Fruit fly (Drosophila melanogaster) whole organism, embryonic: ENCODE data around the gene Men.

Experiments used
- Atf3 ChIP-seq: fragments of 200-800 bp; sonication (Bioruptor generic); optimal IDR thresholded peaks from 3 replicates; lab custom pipeline; 2016; ENCODE audit warnings: missing biosample characterization, missing genetic modification characterization
- CG1024 ChIP-seq: fragments of 200-800 bp; sonication (Bioruptor generic); IDR thresholded peaks from 2 replicates; pipeline ENCODE4 v1.3.6; 2022; ENCODE audit warnings: missing biosample characterization, missing genetic modification characterization
- CG10267 ChIP-seq: fragments of 200-800 bp; sonication (Bioruptor generic); optimal IDR thresholded peaks from 2 replicates; lab custom pipeline; 2018; ENCODE audit warnings: missing biosample characterization, mild to moderate bottlenecking, missing genetic modification characterization, moderate library complexity
- CG11504 ChIP-seq: fragments of 200-800 bp; sonication (Bioruptor generic); optimal IDR thresholded peaks from 3 replicates; lab custom pipeline; 2019; ENCODE audit warnings: missing biosample characterization, mild to moderate bottlenecking, missing genetic modification characterization, moderate library complexity
- CG12744 ChIP-seq: fragments of 200-800 bp; sonication (Bioruptor generic); optimal IDR thresholded peaks from 2 replicates; lab custom pipeline; 2016; ENCODE audit warnings: missing biosample characterization, missing genetic modification characterization
- CG14014 ChIP-seq: fragments of 200-800 bp; sonication (Bioruptor generic); IDR thresholded peaks from 2 replicates; pipeline ENCODE4 v1.3.6; 2022; ENCODE audit warnings: missing biosample characterization, missing genetic modification characterization
- CG14667 ChIP-seq: fragments of 200-800 bp; sonication (Bioruptor generic); IDR thresholded peaks from 2 replicates; pipeline ENCODE4 v1.3.6; 2022; ENCODE audit warnings: missing biosample characterization, missing genetic modification characterization
- CG1792 ChIP-seq: fragments of 200-800 bp; sonication (Bioruptor generic); optimal IDR thresholded peaks from 2 replicates; lab custom pipeline; 2016; ENCODE audit warnings: missing biosample characterization, missing genetic modification characterization
- CG18262 ChIP-seq: fragments of 200-800 bp; optimal IDR thresholded peaks from 3 replicates; lab custom pipeline; 2019; ENCODE audit warnings: missing biosample characterization, mild to moderate bottlenecking, missing genetic modification characterization, moderate library complexity
- CG2875 ChIP-seq: fragments of 200-800 bp; sonication (Bioruptor generic); optimal IDR thresholded peaks from 2 replicates; lab custom pipeline; 2017; ENCODE audit warnings: missing biosample characterization, mild to moderate bottlenecking, missing genetic modification characterization, missing genetic modification reagents
- CG31224 ChIP-seq: fragments of 200-800 bp; sonication (Bioruptor generic); IDR thresholded peaks from 2 replicates; pipeline ENCODE4 v1.3.6; 2022; ENCODE audit warnings: missing biosample characterization, missing genetic modification characterization
- CG31441 ChIP-seq: fragments of 200-800 bp; sonication (Bioruptor generic); IDR thresholded peaks from 2 replicates; pipeline ENCODE4 v1.3.6; 2022; ENCODE audit warnings: missing biosample characterization, missing genetic modification characterization
- CG3163 ChIP-seq: fragments of 200-800 bp; sonication (Bioruptor generic); optimal IDR thresholded peaks from 3 replicates; lab custom pipeline; 2016; ENCODE audit warnings: missing biosample characterization, missing genetic modification characterization
- CG34376 ChIP-seq: fragments of 200-800 bp; sonication (Bioruptor generic); optimal IDR thresholded peaks from 2 replicates; lab custom pipeline; 2018; ENCODE audit warnings: missing biosample characterization, mild to moderate bottlenecking, missing genetic modification characterization
- CG3726 ChIP-seq: fragments of 200-800 bp; sonication (Bioruptor generic); IDR thresholded peaks from 3 replicates; pipeline ENCODE4, ENCODE4 v1.3.6; 2022; ENCODE audit warnings: missing biosample characterization, missing genetic modification characterization
- CG4404 ChIP-seq: fragments of 200-800 bp; sonication (Bioruptor generic); IDR thresholded peaks from 2 replicates; pipeline ENCODE4 v1.3.6; 2022; ENCODE audit warnings: missing biosample characterization, missing genetic modification characterization
- CG6254 ChIP-seq: fragments of 200-800 bp; sonication (Bioruptor generic); optimal IDR thresholded peaks from 3 replicates; lab custom pipeline; 2017; ENCODE audit warnings: mild to moderate bottlenecking, missing biosample characterization, missing genetic modification reagents, missing genetic modification characterization
- CG8765 ChIP-seq: fragments of 200-800 bp; sonication (Bioruptor generic); IDR thresholded peaks from 2 replicates; pipeline ENCODE4 v1.3.6; 2022; ENCODE audit warnings: missing biosample characterization, missing genetic modification characterization
- CG8944 ChIP-seq: fragments of 200-800 bp; sonication (Bioruptor generic); optimal IDR thresholded peaks from 3 replicates; lab custom pipeline; 2016; ENCODE audit warnings: missing biosample characterization, missing genetic modification characterization
- CG9215 ChIP-seq: fragments of 200-800 bp; sonication (Bioruptor generic); IDR thresholded peaks from 2 replicates; pipeline ENCODE4 v1.3.6; 2022; ENCODE audit warnings: missing biosample characterization, missing genetic modification characterization
- CG9609 ChIP-seq: fragments of 200-800 bp; sonication (Bioruptor generic); optimal IDR thresholded peaks from 3 replicates; lab custom pipeline; 2016; ENCODE audit warnings: missing biosample characterization, missing genetic modification characterization
- CG9932 ChIP-seq: fragments of 200-800 bp; sonication (Bioruptor generic); IDR thresholded peaks from 2 replicates; pipeline ENCODE4 v1.3.6; 2022; ENCODE audit warnings: missing biosample characterization, missing genetic modification characterization
- D ChIP-seq, 2 experiments: fragments of 200-800 bp in 1 of 2; fragments of >200 bp in 1 of 2; sonication (Bioruptor generic) in 1 of 2; optimal IDR thresholded peaks; 2 replicates in 1 of 2; 3 replicates in 1 of 2; lab custom pipeline; 2017; ENCODE audit warnings: mild to moderate bottlenecking in 1 of 2, missing biosample characterization in 1 of 2, missing genetic modification characterization in 1 of 2, missing genetic modification reagents in 1 of 2
- Elba2 ChIP-seq: fragments of 200-800 bp; sonication (Bioruptor generic); optimal IDR thresholded peaks from 3 replicates; lab custom pipeline; 2016; ENCODE audit warnings: missing biosample characterization, missing genetic modification characterization
- Fer2 ChIP-seq: fragments of 200-800 bp; sonication (Bioruptor generic); optimal IDR thresholded peaks from 2 replicates; lab custom pipeline; 2018; ENCODE audit warnings: missing biosample characterization, mild to moderate bottlenecking, missing genetic modification characterization, moderate library complexity
- HLH54F ChIP-seq: fragments of 200-800 bp; sonication (Bioruptor generic); optimal IDR thresholded peaks from 3 replicates; lab custom pipeline; 2016; ENCODE audit warnings: missing biosample characterization, missing genetic modification characterization
- Med ChIP-seq: fragments of 200-800 bp; sonication (Bioruptor generic); peaks from one replicate; lab custom pipeline; 2016; ENCODE audit warnings: missing biosample characterization, missing genetic modification characterization, mild to moderate bottlenecking, inconsistent platforms, moderate library complexity
- Ravus ChIP-seq: fragments of 200-800 bp; sonication (Bioruptor generic); IDR thresholded peaks from 2 replicates; pipeline ENCODE4 v1.3.6; 2022; ENCODE audit warnings: missing biosample characterization, missing genetic modification characterization
- Six4 ChIP-seq: fragments of 200-800 bp; sonication (Bioruptor generic); optimal IDR thresholded peaks from 2 replicates; lab custom pipeline; 2016; ENCODE audit warnings: missing biosample characterization, missing genetic modification characterization
- Sox100B ChIP-seq: fragments of 200-800 bp; sonication (Bioruptor generic); optimal IDR thresholded peaks from 3 replicates; lab custom pipeline; 2018; ENCODE audit warnings: missing biosample characterization, mild to moderate bottlenecking, missing genetic modification characterization
- Trl ChIP-seq, 3 experiments: fragments of >200 bp in 2 of 3; fragments of 200-800 bp in 1 of 3; sonication (Bioruptor generic) in 1 of 3; optimal IDR thresholded peaks; 2 replicates in 1 of 3; 3 replicates in 2 of 3; lab custom pipeline; 2016 to 2017; ENCODE audit warnings: missing biosample characterization in 1 of 3, missing genetic modification characterization in 1 of 3
- ac ChIP-seq: fragments of 200-800 bp; sonication (Bioruptor generic); optimal IDR thresholded peaks from 3 replicates; lab custom pipeline; 2017; ENCODE audit warnings: missing biosample characterization, mild to moderate bottlenecking, missing genetic modification characterization
- al ChIP-seq: fragments of 200-800 bp; sonication (Bioruptor generic); IDR thresholded peaks from 2 replicates; pipeline ENCODE4 v1.3.6; 2022; ENCODE audit warnings: missing biosample characterization, missing genetic modification characterization
- dm ChIP-seq: fragments of 200-800 bp; sonication (Bioruptor generic); optimal IDR thresholded peaks from 3 replicates; lab custom pipeline; 2016; ENCODE audit warnings: missing biosample characterization, missing genetic modification characterization
- gro ChIP-seq: fragments of 200-800 bp; sonication (Bioruptor generic); optimal IDR thresholded peaks from 2 replicates; lab custom pipeline; 2016; ENCODE audit warnings: missing biosample characterization, missing genetic modification characterization
- hkb ChIP-seq, 2 experiments: fragments of 200-800 bp in 1 of 2; fragments of >200 bp in 1 of 2; sonication (Bioruptor generic) in 1 of 2; IDR thresholded peaks in 1 of 2; optimal IDR thresholded peaks in 1 of 2; 2 replicates each; pipeline versions ENCODE4 v1.3.6 to Lab custom; 2017 to 2022; ENCODE audit warnings: missing biosample characterization in 1 of 2, missing genetic modification characterization in 1 of 2
- peb ChIP-seq: fragments of 200-800 bp; sonication (Bioruptor generic); IDR thresholded peaks from 2 replicates; pipeline ENCODE4 v1.3.6; 2022; ENCODE audit warnings: missing biosample characterization, missing genetic modification characterization
- pho ChIP-seq: fragments of 200-800 bp; sonication (Bioruptor generic); optimal IDR thresholded peaks from 2 replicates; lab custom pipeline; 2016; ENCODE audit warnings: missing biosample characterization, missing genetic modification characterization
- salm ChIP-seq: fragments of 200-800 bp; sonication (Bioruptor generic); optimal IDR thresholded peaks from 2 replicates; lab custom pipeline; 2018; ENCODE audit warnings: missing biosample characterization, mild to moderate bottlenecking, missing genetic modification characterization
- schlank ChIP-seq: fragments of 200-800 bp; sonication (Bioruptor generic); optimal IDR thresholded peaks from 2 replicates; lab custom pipeline; 2018; ENCODE audit warnings: missing biosample characterization, mild to moderate bottlenecking, missing genetic modification characterization
- scrt ChIP-seq: fragments of 200-800 bp; sonication (Bioruptor generic); optimal IDR thresholded peaks from 2 replicates; lab custom pipeline; 2018; ENCODE audit warnings: missing biosample characterization, mild to moderate bottlenecking, missing genetic modification characterization, moderate library complexity
- sqz ChIP-seq: fragments of 200-800 bp; sonication (Bioruptor generic); optimal IDR thresholded peaks from 3 replicates; lab custom pipeline; 2018; ENCODE audit warnings: missing biosample characterization, mild to moderate bottlenecking, missing genetic modification characterization
- tin ChIP-seq: fragments of 200-800 bp; sonication (Bioruptor generic); optimal IDR thresholded peaks from 3 replicates; lab custom pipeline; 2016; ENCODE audit warnings: missing biosample characterization, missing genetic modification characterization
- tna ChIP-seq: fragments of 200-800 bp; sonication (Bioruptor generic); IDR thresholded peaks from 2 replicates; pipeline ENCODE4 v1.3.6; 2022; ENCODE audit warnings: missing biosample characterization, missing genetic modification characterization; ENCODE audit not compliant: partially characterized antibody
- toy ChIP-seq: fragments of 200-800 bp; sonication (Bioruptor generic); IDR thresholded peaks from 2 replicates; pipeline ENCODE4 v1.3.6; 2022; ENCODE audit warnings: missing biosample characterization, missing genetic modification characterization
- ttk ChIP-seq: fragments of 200-800 bp; sonication (Bioruptor generic); IDR thresholded peaks from 2 replicates; pipeline ENCODE4 v2.1.2; 2022; ENCODE audit warnings: missing biosample characterization, missing genetic modification characterization
- zf30C ChIP-seq: fragments of 200-800 bp; sonication (Bioruptor generic); optimal IDR thresholded peaks from 3 replicates; lab custom pipeline; 2018; ENCODE audit warnings: missing biosample characterization, mild to moderate bottlenecking, missing genetic modification characterization
- zfh2 ChIP-seq: fragments of 200-800 bp; sonication (Bioruptor generic); optimal IDR thresholded peaks from 2 replicates; lab custom pipeline; 2016; ENCODE audit warnings: missing biosample characterization, missing genetic modification characterization

Men gene

dm6 chr3R:12717588-12718535 lies 4.4 kb downstream of the Men start (continued):
- peak; percentile 6 for TF ChIP-seq Fer2 (tag; lab: Kevin White, UChicago)
- no peak for TF ChIP-seq CG4404 (GFP tag; lab: Robert Waterston, UW)
- peak; percentile 11 for TF ChIP-seq Atf3 (GFP tag; lab: Kevin White, UChicago)
- TF ChIP-seq CG12744 (GFP tag; lab: Kevin White, UChicago): peak; percentile 45
- TF ChIP-seq scrt: peak; percentile 41
- no peak for TF ChIP-seq hkb (optimal IDR thresholded peaks at IDR 0.05; lab: Kevin White, UChicago)
- TF ChIP-seq hkb (GFP tag; IDR thresholded peaks at IDR 0.05; lab: Robert Waterston, UW): peak; percentile 79
- no peak for TF ChIP-seq CG8765 (GFP tag; lab: Robert Waterston, UW)
- TF ChIP-seq al (GFP tag; lab: Robert Waterston, UW): peak; percentile 44; the same call in 1 of the 2 replicates
- TF ChIP-seq HLH54F (GFP tag; lab: Kevin White, UChicago): peak; percentile 38
- TF ChIP-seq Ravus: peak; percentile 21
- 0 out of 2 replicates have a peak, but pooled peaks have one; percentile 17 for TF ChIP-seq CG31224 (GFP tag; lab: Robert Waterston, UW)
- TF ChIP-seq CG6254 (GFP tag; lab: Kevin White, UChicago): no peak
- no peak for TF ChIP-seq schlank
- TF ChIP-seq dm: no peak
- TF ChIP-seq CG14667 (GFP tag; lab: Robert Waterston, UW): no peak
- TF ChIP-seq Trl (optimal IDR thresholded peaks at IDR 0.05; lab: Kevin White, UChicago): peak; percentile 44 to 68
- peak; percentile 30 for TF ChIP-seq Trl (GFP tag; optimal IDR thresholded peaks at IDR 0.05; lab: Kevin White, UChicago)
- peak; percentile 64 for TF ChIP-seq CG9932
- peak; percentile 51 for TF ChIP-seq gro (GFP tag; lab: Kevin White, UChicago)
- peak; percentile 55 for TF ChIP-seq Sox100B (GFP tag; lab: Kevin White, UChicago)
- peak; percentile 40 for TF ChIP-seq tin (GFP tag; lab: Kevin White, UChicago)
- TF ChIP-seq salm (tag; lab: Kevin White, UChicago): no peak
- peak; percentile 39 for TF ChIP-seq CG8944 (GFP tag; lab: Kevin White, UChicago)
- peak; percentile 53 for TF ChIP-seq CG31441 (GFP tag; lab: Robert Waterston, UW)
- no peak for TF ChIP-seq toy (GFP tag; lab: Robert Waterston, UW)
- TF ChIP-seq ac (GFP tag; lab: Kevin White, UChicago): no peak
- TF ChIP-seq tna (GFP tag; lab: Robert Waterston, UW): no peak
- no peak for TF ChIP-seq CG1792
- TF ChIP-seq CG18262 (tag; lab: Kevin White, UChicago): peak; percentile 25
- peak; percentile 50 for TF ChIP-seq zfh2
- TF ChIP-seq sqz: peak; percentile 10
- TF ChIP-seq CG10267 (tag; lab: Kevin White, UChicago): no peak
- TF ChIP-seq CG3163 (GFP tag; lab: Kevin White, UChicago): peak; percentile 27
- TF ChIP-seq CG3726: peak; percentile 74; the same call in 2 of the 3 replicates
- TF ChIP-seq Med (GFP tag; lab: Kevin White, UChicago): peak; percentile 86
- peak; percentile 27 for TF ChIP-seq CG2875 (GFP tag; lab: Kevin White, UChicago)
- no peak for TF ChIP-seq CG1024 (GFP tag; lab: Robert Waterston, UW)
- TF ChIP-seq CG11504 (tag; lab: Kevin White, UChicago): peak; percentile 71
- TF ChIP-seq CG9609 (GFP tag; lab: Kevin White, UChicago): no peak
- TF ChIP-seq peb (GFP tag; lab: Robert Waterston, UW): peak; percentile 34; the same call in 1 of the 2 replicates
- TF ChIP-seq zf30C (GFP tag; lab: Kevin White, UChicago): peak; percentile 64
- TF ChIP-seq CG9215: peak; percentile 32; the same call in 1 of the 2 replicates
- peak; percentile 66 for TF ChIP-seq CG14014
- peak; percentile 51 for TF ChIP-seq pho (GFP tag; lab: Kevin White, UChicago)
- peak; percentile 64 for TF ChIP-seq CG34376 (GFP tag; lab: Kevin White, UChicago)
- no peak for TF ChIP-seq Elba2 (GFP tag; lab: Kevin White, UChicago)
- TF ChIP-seq Six4 (GFP tag; lab: Kevin White, UChicago): peak; percentile 25
- TF ChIP-seq D (optimal IDR thresholded peaks at IDR 0.05; lab: Kevin White, UChicago): no peak
- no peak for TF ChIP-seq D (GFP tag; optimal IDR thresholded peaks at IDR 0.05; lab: Kevin White, UChicago)
- peak; percentile 53; the same call in 1 of the 2 replicates for TF ChIP-seq ttk (GFP tag; lab: Robert Waterston, UW)
